Worm (Caenorhabditis elegans) whole organism, young adult: ENCODE results near the gene B0303.7.

Experiments
- B0019.2 ChIP-seq: fragments of 200-800 bp; sonication (Bioruptor generic); conservative IDR thresholded peaks from 2 replicates; pipeline ENCODE4 v1.3.6; 2022; ENCODE audit warnings: missing genetic modification reagents, missing genetic modification characterization, missing compliant biosample characterization
- B0035.1 ChIP-seq: sonication (generic microtip); optimal IDR thresholded peaks from 2 replicates; lab custom pipeline; 2016; ENCODE audit warnings: missing genetic modification characterization, mild to moderate bottlenecking, missing compliant biosample characterization, missing genotype, missing genetic modification reagents
- ekl-4 ChIP-seq: fragments of 200-800 bp; sonication (Bioruptor generic); IDR thresholded peaks from 2 replicates; pipeline ENCODE4 v1.3.6; 2022; ENCODE audit warnings: missing genetic modification reagents, missing genetic modification characterization, missing compliant biosample characterization
- let-607 ChIP-seq, 2 experiments: fragments of 200-800 bp in 1 of 2; sonication (Bioruptor generic) in 1 of 2; sonication (generic microtip) in 1 of 2; optimal IDR thresholded peaks; 2 replicates each; lab custom pipeline; 2016 to 2018; ENCODE audit warnings: mild to moderate bottlenecking in 2 of 2, missing compliant biosample characterization in 2 of 2, missing genetic modification characterization in 2 of 2, moderate library complexity in 2 of 2, missing genotype in 1 of 2
- nfyb-1 ChIP-seq: fragments of 200-800 bp; sonication (Bioruptor generic); IDR thresholded peaks from 2 replicates; pipeline ENCODE4 v1.3.6; 2022; ENCODE audit warnings: missing genetic modification reagents, missing genetic modification characterization, missing compliant biosample characterization
- pha-4 ChIP-seq: fragments of 150-350 bp; sonication (generic microtip); optimal IDR thresholded peaks from 2 replicates; lab custom pipeline; 2014; ENCODE audit warnings: missing biosample characterization, missing genetic modification reagents, missing genetic modification characterization
- sea-2 ChIP-seq: fragments of 200-800 bp; sonication (Bioruptor generic); IDR thresholded peaks from 2 replicates; pipeline ENCODE4 v1.3.6; 2022; ENCODE audit warnings: missing genetic modification characterization, missing compliant biosample characterization

ce11 chrIII:8742584-8742983 lies 49.2 kb downstream of the B0303.7 start:
- TF ChIP-seq nfyb-1 (GFP tag; lab: Robert Waterston, UW): no peak
- TF ChIP-seq ekl-4 (GFP tag; lab: Robert Waterston, UW): no peak
- TF ChIP-seq B0019.2 (GFP tag; lab: Robert Waterston, UW): no peak
- no peak for TF ChIP-seq let-607 (tag; optimal IDR thresholded peaks at IDR 0.05; lab: Kevin White, UChicago)
- TF ChIP-seq pha-4 (tag; lab: Kevin White, UChicago): no peak
- no peak for TF ChIP-seq B0035.1 (tag; lab: Kevin White, UChicago)
- TF ChIP-seq sea-2 (GFP tag; lab: Robert Waterston, UW): no peak
